Worm (Caenorhabditis elegans): ENCODE results near the gene dve-1.

DNA sequence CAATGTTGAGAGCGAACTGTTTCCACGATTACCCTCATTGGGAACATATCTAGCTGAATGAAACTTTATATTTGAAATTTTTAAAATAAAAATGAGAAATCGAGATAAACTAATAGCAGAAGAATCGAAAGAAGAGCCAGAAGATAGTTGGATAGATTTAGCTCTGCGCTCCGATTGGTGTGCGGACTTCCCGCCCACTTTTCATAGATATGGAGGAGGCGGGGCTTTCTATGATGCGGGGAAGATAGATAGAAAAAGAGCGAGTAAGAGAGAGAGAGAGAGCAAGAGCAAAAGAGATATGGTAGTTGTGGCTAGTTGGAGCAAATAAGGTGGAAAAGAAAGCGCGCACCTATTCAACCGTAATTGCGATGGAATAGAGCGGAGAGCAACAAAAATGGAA, at the start of gene dve-1:
- TF ChIP-seq che-1 (tag; optimal IDR thresholded peaks at IDR 0.05) (no peak), fkh-10 (GFP tag; optimal IDR thresholded peaks at IDR 0.05) (no peak), tbx-2 (tag; optimal IDR thresholded peaks at IDR 0.05) (no peak), K02D7.2 (tag; optimal IDR thresholded peaks at IDR 0.05) (no peak), unc-42 (tag; optimal IDR thresholded peaks at IDR 0.05) (no peak), dmd-4 (tag; optimal IDR thresholded peaks at IDR 0.05; ENCODE audit: borderline replicate concordance) (no peak), ztf-16 (tag; optimal IDR thresholded peaks at IDR 0.05) (no peak), nhr-11 (tag; optimal IDR thresholded peaks at IDR 0.05) (no peak), nfya-1 (tag; optimal IDR thresholded peaks at IDR 0.05) (peak; percentile 87), sdc-2 (tag; optimal IDR thresholded peaks at IDR 0.05) (peak; percentile 10)
